Worm (Caenorhabditis elegans): ENCODE results near the gene F53F1.2.

- TF ChIP-seq ref-1 (GFP tag; conservative IDR thresholded peaks at IDR 0.05) (no peak), klf-2 (GFP tag; conservative IDR thresholded peaks at IDR 0.05) (no peak), flt-1 (GFP tag; IDR thresholded peaks at IDR 0.05) (no peak), T22C8.4 (GFP tag; IDR thresholded peaks at IDR 0.05) (no peak)
Observed at ce11 chrV:13427378-13427777, 20.8 kb downstream of the F53F1.2 start.
